Worm (Caenorhabditis elegans): ENCODE results near the gene cas-1.

DNA sequence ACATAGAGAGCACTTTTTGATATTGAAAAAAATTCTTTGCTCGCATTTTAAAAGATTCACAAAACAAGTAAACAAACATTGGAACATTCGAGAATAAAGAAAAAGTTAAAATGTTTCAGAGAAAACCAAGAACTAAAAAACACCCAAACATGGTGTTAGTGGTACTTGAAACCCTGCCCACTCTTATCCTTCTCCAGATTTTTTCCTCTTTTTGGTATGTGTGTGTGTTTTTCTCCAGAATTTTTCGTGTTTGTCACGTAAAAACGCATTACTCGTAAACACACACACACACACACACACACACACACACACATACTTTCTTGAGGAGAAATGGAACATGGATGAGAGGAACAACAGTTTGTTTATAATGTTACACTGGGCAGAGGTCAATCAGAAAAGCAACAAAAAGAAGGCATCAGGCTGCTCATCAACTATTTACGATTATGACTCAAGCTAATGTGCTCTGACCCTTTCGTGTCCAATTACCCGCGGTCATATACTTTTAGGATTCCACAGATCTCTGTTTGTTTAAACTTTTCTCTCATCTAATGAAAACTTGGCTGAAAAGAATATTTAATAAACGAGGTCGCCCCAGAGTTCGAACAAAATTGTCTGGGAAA lies 41.2 kb downstream of the cas-1 start:
- no peak for TF ChIP-seq hmg-4 (GFP tag; optimal IDR thresholded peaks at IDR 0.05)
- TF ChIP-seq aly-1 (tag; optimal IDR thresholded peaks at IDR 0.05) = no peak
- TF ChIP-seq scrt-1 (GFP tag; IDR thresholded peaks at IDR 0.05) = no peak
- TF ChIP-seq flt-1 (GFP tag; IDR thresholded peaks at IDR 0.05) = no peak
- no peak for TF ChIP-seq hmbx-1 (tag; optimal IDR thresholded peaks at IDR 0.05)
- TF ChIP-seq tra-4 (tag; optimal IDR thresholded peaks at IDR 0.05) = no peak
- TF ChIP-seq ama-1 (optimal IDR thresholded peaks at IDR 0.05) = no peak
- TF ChIP-seq ets-7 (tag; optimal IDR thresholded peaks at IDR 0.05) = no peak
- TF ChIP-seq sea-1 (GFP tag; conservative IDR thresholded peaks at IDR 0.05) = no peak
- no peak for TF ChIP-seq ceh-36 (tag; optimal IDR thresholded peaks at IDR 0.05)
- TF ChIP-seq ceh-13 (GFP tag; optimal IDR thresholded peaks at IDR 0.05) = no peak

All from whole organism, early embryonic.